Fruit fly (Drosophila melanogaster) whole organism, wandering third instar larva: ENCODE results near the gene lap.

Experiments
- Abd-B ChIP-seq: fragments of >200 bp; optimal IDR thresholded peaks from 2 replicates; lab custom pipeline; 2017; ENCODE audit warnings: missing biosample characterization, missing genetic modification characterization
- CG32264 ChIP-seq: fragments of 200-800 bp; sonication (Bioruptor generic); optimal IDR thresholded peaks from 2 replicates; lab custom pipeline; 2016; ENCODE audit warnings: missing biosample characterization, missing genetic modification characterization
- CG9705 ChIP-seq: fragments of 200-800 bp; sonication (Bioruptor generic); optimal IDR thresholded peaks from 2 replicates; lab custom pipeline; 2018; ENCODE audit warnings: missing biosample characterization, mild to moderate bottlenecking, missing genetic modification characterization
- CrebA ChIP-seq: fragments of 200-800 bp; sonication (Bioruptor generic); optimal IDR thresholded peaks from 2 replicates; lab custom pipeline; 2016; ENCODE audit warnings: missing biosample characterization, mild to moderate bottlenecking, missing genetic modification characterization, borderline replicate concordance
- Dfd ChIP-seq: fragments of >200 bp; optimal IDR thresholded peaks from 2 replicates; lab custom pipeline; 2017; ENCODE audit warnings: missing biosample characterization, missing genetic modification characterization
- Dif ChIP-seq: fragments of 200-275, 200-300 bp; sonication (Bioruptor generic); optimal IDR thresholded peaks from 2 replicates; lab custom pipeline; 2018; ENCODE audit warnings: missing biosample characterization, missing genetic modification characterization; ENCODE audit not compliant: partially characterized antibody
- GATAd ChIP-seq: sonication (Bioruptor generic); optimal IDR thresholded peaks from 2 replicates; lab custom pipeline; 2016; ENCODE audit warnings: missing biosample characterization, missing genetic modification characterization
- HLH106 ChIP-seq: fragments of 200-800 bp; optimal IDR thresholded peaks from 3 replicates; lab custom pipeline; 2019; ENCODE audit warnings: missing biosample characterization, mild to moderate bottlenecking, missing genetic modification characterization, moderate library complexity
- Hnf4 ChIP-seq: fragments of 200-800 bp; sonication (Bioruptor generic); optimal IDR thresholded peaks from 2 replicates; lab custom pipeline; 2016; ENCODE audit warnings: missing biosample characterization, mild to moderate bottlenecking, missing genetic modification characterization
- Hr78 ChIP-seq: fragments of >200 bp; optimal IDR thresholded peaks from 2 replicates; lab custom pipeline; 2017; ENCODE audit warnings: missing biosample characterization, missing genetic modification characterization
- Hr83 ChIP-seq: fragments of 200-300 bp; sonication (Bioruptor generic); optimal IDR thresholded peaks from 2 replicates; lab custom pipeline; 2016; ENCODE audit warnings: missing biosample characterization, mild to moderate bottlenecking, missing genetic modification characterization, moderate library complexity; ENCODE audit not compliant: poor library complexity, severe bottlenecking
- Mio ChIP-seq: sonication (Bioruptor generic); optimal IDR thresholded peaks from 2 replicates; lab custom pipeline; 2016; ENCODE audit warnings: missing biosample characterization, missing genetic modification characterization
- Myc ChIP-seq: fragments of >200 bp; optimal IDR thresholded peaks from 2 replicates; lab custom pipeline; 2017
- N ChIP-seq: fragments of >200 bp; optimal IDR thresholded peaks from 2 replicates; lab custom pipeline; 2018; ENCODE audit warnings: missing biosample characterization, missing external identifiers, missing genetic modification characterization
- OdsH ChIP-seq: fragments of 200-800 bp; sonication (Bioruptor generic); optimal IDR thresholded peaks from 2 replicates; lab custom pipeline; 2016; ENCODE audit warnings: missing biosample characterization, mild to moderate bottlenecking, missing genetic modification characterization
- Sp1 ChIP-seq: fragments of 200-800 bp; sonication (Bioruptor generic); optimal IDR thresholded peaks from 3 replicates; lab custom pipeline; 2019; ENCODE audit warnings: missing biosample characterization, mild to moderate bottlenecking, missing genetic modification characterization, moderate library complexity
- Vsx2 ChIP-seq: fragments of 200-300, 225-300 bp; sonication (Bioruptor generic); optimal IDR thresholded peaks from 2 replicates; lab custom pipeline; 2018; ENCODE audit warnings: missing biosample characterization, missing genetic modification characterization; ENCODE audit not compliant: partially characterized antibody
- br ChIP-seq: fragments of 200-800 bp; sonication (Bioruptor generic); optimal IDR thresholded peaks from 2 replicates; lab custom pipeline; 2016; ENCODE audit warnings: missing biosample characterization, missing genetic modification characterization
- brk ChIP-seq: fragments of 200-800 bp; sonication (Bioruptor generic); optimal IDR thresholded peaks from 2 replicates; lab custom pipeline; 2016; ENCODE audit warnings: missing biosample characterization, mild to moderate bottlenecking, missing genetic modification characterization
- dl ChIP-seq, 2 experiments: fragments of 175-275, 200-275 bp in 1 of 2; fragments of 200-275 bp in 1 of 2; sonication (Bioruptor generic); optimal IDR thresholded peaks; lab custom pipeline; 2018; ENCODE audit warnings: mild to moderate bottlenecking in 2 of 2, missing biosample characterization in 2 of 2, missing genetic modification characterization in 2 of 2, moderate library complexity in 2 of 2; ENCODE audit not compliant: partially characterized antibody in 2 of 2, insufficient read depth in 1 of 2
- dsf ChIP-seq: sonication (Bioruptor generic); optimal IDR thresholded peaks from 2 replicates; lab custom pipeline; 2016; ENCODE audit warnings: missing biosample characterization, missing genetic modification characterization, borderline replicate concordance
- ey ChIP-seq: fragments of 200-800 bp; sonication (Bioruptor generic); optimal IDR thresholded peaks from 2 replicates; lab custom pipeline; 2016; ENCODE audit warnings: missing biosample characterization, missing genetic modification characterization
- foxo ChIP-seq, 2 experiments: fragments of 200-800 bp; sonication (Bioruptor generic); optimal IDR thresholded peaks; 2 replicates in 1 of 2; 3 replicates in 1 of 2; lab custom pipeline; 2016 to 2017; ENCODE audit warnings: missing biosample characterization in 2 of 2, missing genetic modification characterization in 2 of 2
- fru ChIP-seq: fragments of 200-800 bp; sonication (Bioruptor generic); optimal IDR thresholded peaks from 3 replicates; lab custom pipeline; 2016; ENCODE audit warnings: missing biosample characterization, mild to moderate bottlenecking, missing genetic modification characterization
- h ChIP-seq: fragments of 200-800 bp; sonication (Bioruptor generic); optimal IDR thresholded peaks from 3 replicates; lab custom pipeline; 2016; ENCODE audit warnings: missing biosample characterization, mild to moderate bottlenecking, missing genetic modification characterization
- jim ChIP-seq: fragments of 175-275, 200-325 bp; sonication (Bioruptor generic); optimal IDR thresholded peaks from 2 replicates; lab custom pipeline; 2016; ENCODE audit warnings: missing biosample characterization, mild to moderate bottlenecking, missing genetic modification characterization
- lola ChIP-seq: fragments of >200 bp; optimal IDR thresholded peaks from 2 replicates; lab custom pipeline; 2017; ENCODE audit warnings: missing biosample characterization, missing genetic modification characterization
- pan ChIP-seq: fragments of >200 bp; optimal IDR thresholded peaks from 2 replicates; lab custom pipeline; 2017
- rgr ChIP-seq: fragments of 200-800 bp; sonication (Bioruptor generic); optimal IDR thresholded peaks from 3 replicates; lab custom pipeline; 2016; ENCODE audit warnings: missing biosample characterization, mild to moderate bottlenecking, missing genetic modification characterization
- sage ChIP-seq: fragments of 200-800 bp; sonication (Bioruptor generic); optimal IDR thresholded peaks from 2 replicates; lab custom pipeline; 2016; ENCODE audit warnings: missing biosample characterization, mild to moderate bottlenecking, missing genetic modification characterization
- tai ChIP-seq: sonication (Bioruptor generic); optimal IDR thresholded peaks from 2 replicates; lab custom pipeline; 2016; ENCODE audit warnings: missing biosample characterization, missing genetic modification characterization
- usp ChIP-seq: fragments of >200 bp; optimal IDR thresholded peaks from 2 replicates; lab custom pipeline; 2017; ENCODE audit warnings: missing biosample characterization, missing genetic modification characterization
- woc ChIP-seq: sonication (Bioruptor generic); optimal IDR thresholded peaks from 2 replicates; lab custom pipeline; 2016; ENCODE audit warnings: missing biosample characterization, mild to moderate bottlenecking, missing genetic modification characterization

lap gene

DNA sequence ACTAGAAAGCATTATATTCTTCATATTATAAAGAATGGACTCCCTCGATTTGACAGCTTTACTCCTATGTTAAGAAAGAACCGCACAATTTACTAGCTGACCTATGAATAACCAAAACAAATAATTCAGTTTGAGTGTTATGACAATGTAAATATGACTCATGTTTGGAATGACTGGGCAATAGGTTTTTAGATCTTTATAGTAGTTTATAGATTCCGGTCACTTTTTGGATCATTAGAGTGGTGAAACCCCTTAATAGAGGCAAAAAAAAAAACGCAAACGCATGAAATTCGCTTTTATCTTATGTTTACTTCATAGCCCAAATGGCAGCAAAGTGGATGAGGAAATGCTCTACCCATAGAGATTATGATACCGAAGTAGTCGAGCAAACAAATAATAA, 32.8 kb downstream of the lap start, which contains the start of gene CG14605:
CG14605 (minus strand) TSS at position 101 of the 400 bp plus-strand sequence.
- TF ChIP-seq Mio (GFP tag; lab: Kevin White, UChicago) (no peak), CG32264 (GFP tag; lab: Kevin White, UChicago) (no peak), sage (GFP tag; lab: Kevin White, UChicago) (no peak), GATAd (GFP tag; lab: Kevin White, UChicago) (no peak), br (GFP tag; lab: Kevin White, UChicago) (no peak), OdsH (GFP tag; lab: Kevin White, UChicago) (no peak)

- TF ChIP-seq Hnf4 (GFP tag; lab: Kevin White, UChicago) (no peak), Hr78 (GFP tag; lab: Kevin White, UChicago) (no peak), Sp1 (GFP tag; lab: Kevin White, UChicago) (no peak), tai (GFP tag; lab: Kevin White, UChicago) (no peak), CG9705 (GFP tag; lab: Kevin White, UChicago) (no peak), woc (no peak), N (no peak), brk (GFP tag; lab: Kevin White, UChicago) (no peak), ey (GFP tag; lab: Kevin White, UChicago) (no peak), HLH106 (no peak), br (GFP tag; lab: Kevin White, UChicago) (no peak), Abd-B (GFP tag; lab: Kevin White, UChicago) (no peak), lola (GFP tag; lab: Kevin White, UChicago) (no peak), h (GFP tag; lab: Kevin White, UChicago) (no peak), Hr83 (GFP tag; lab: Kevin White, UChicago) (no peak), Myc (lab: Kevin White, UChicago) (no peak), Dif (no peak), jim (GFP tag; lab: Kevin White, UChicago) (no peak), Vsx2 (no peak), rgr (GFP tag; lab: Kevin White, UChicago) (no peak)
- TF ChIP-seq, all 38 proteins: peak for 0
Observed at dm6 chr3R:7223972-7224464, 37.2 kb downstream of the lap start, which contains the start of gene thw. thw (plus strand) TSS chr3R:7224414.

DNA sequence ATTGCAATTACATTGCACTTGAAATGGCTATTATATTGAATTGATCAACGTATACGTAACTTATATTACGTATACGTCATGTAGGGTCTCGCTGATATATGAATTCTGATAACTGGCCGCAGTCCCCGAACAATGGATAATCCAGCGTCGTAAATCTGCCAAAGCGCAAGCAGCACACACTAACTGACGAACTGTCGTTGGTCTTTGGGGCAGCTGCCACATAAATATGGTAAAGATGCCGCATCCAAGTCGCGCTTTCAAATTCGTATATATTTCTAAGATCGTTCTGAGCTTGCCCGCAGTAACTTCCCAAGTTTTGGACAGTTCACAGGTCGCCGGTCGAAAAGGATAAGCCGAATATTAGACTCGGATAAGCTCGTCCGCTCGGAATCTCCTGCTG, 54.7 kb downstream of the lap start, which contains the start of gene CG14607:
CG14607 (plus strand) TSS at position 301 of the 400 bp plus-strand sequence.
- no peak for TF ChIP-seq lola (GFP tag; lab: Kevin White, UChicago)
- TF ChIP-seq CG9705 (GFP tag; lab: Kevin White, UChicago): no peak
- TF ChIP-seq rgr (GFP tag; lab: Kevin White, UChicago): no peak
- no peak for TF ChIP-seq tai (GFP tag; lab: Kevin White, UChicago)
- no peak for TF ChIP-seq Dfd
- no peak for TF ChIP-seq Mio (GFP tag; lab: Kevin White, UChicago)
- no peak for TF ChIP-seq CG32264 (GFP tag; lab: Kevin White, UChicago)
- no peak for TF ChIP-seq ey (GFP tag; lab: Kevin White, UChicago)
- TF ChIP-seq dsf (GFP tag; lab: Kevin White, UChicago): no peak
- no peak for TF ChIP-seq foxo (GFP tag; optimal IDR thresholded peaks at IDR 0.05; lab: Kevin White, UChicago)
- TF ChIP-seq usp (GFP tag; lab: Kevin White, UChicago): no peak
- no peak for TF ChIP-seq Vsx2
- TF ChIP-seq Hr83 (GFP tag; lab: Kevin White, UChicago): no peak
- no peak for TF ChIP-seq N
- no peak for TF ChIP-seq h (GFP tag; lab: Kevin White, UChicago)
- no peak for TF ChIP-seq pan (lab: Kevin White, UChicago)
- TF ChIP-seq br (GFP tag; lab: Kevin White, UChicago): no peak
- no peak for TF ChIP-seq dl (GFP tag; optimal IDR thresholded peaks at IDR 0.05; lab: Kevin White, UChicago; ENCODE audit: insufficient read depth in 1 of 2, partially characterized antibody in 2 of 2)

- TF ChIP-seq Myc (lab: Kevin White, UChicago) (peak; percentile 60), rgr (GFP tag; lab: Kevin White, UChicago) (no peak), Sp1 (GFP tag; lab: Kevin White, UChicago) (no peak), CrebA (GFP tag; lab: Kevin White, UChicago) (no peak), lola (GFP tag; lab: Kevin White, UChicago) (no peak), fru (GFP tag; lab: Kevin White, UChicago) (no peak), Dif (no peak), Hnf4 (GFP tag; lab: Kevin White, UChicago) (no peak), tai (GFP tag; lab: Kevin White, UChicago) (no peak)
Observed at dm6 chr3R:7246889-7247288, 60.1 kb downstream of the lap start, which contains the start of the genes Noc3 and CG10053. Noc3 (minus strand) TSS chr3R:7246969. CG10053 (plus strand) TSS chr3R:7247090.
